Worm (Caenorhabditis elegans) whole organism, young adult: ENCODE results near the gene C01G10.9.

Experiments
- F37B4.10 ChIP-seq: fragments of 200-800 bp; sonication (Bioruptor generic); IDR thresholded peaks from 2 replicates; pipeline ENCODE4 v1.3.6; 2022; ENCODE audit warnings: missing genetic modification characterization, missing compliant biosample characterization
- ama-1 ChIP-seq, 3 experiments: fragments of 150-350 bp in 1 of 3; sonication (generic microtip) in 2 of 3; optimal IDR thresholded peaks; 2 replicates each; lab custom pipeline; 2014 to 2018; ENCODE audit warnings: missing biosample characterization in 2 of 3, missing genetic modification characterization in 2 of 3, missing genetic modification reagents in 2 of 3
- athp-1 ChIP-seq: sonication (generic microtip); optimal IDR thresholded peaks from 2 replicates; lab custom pipeline; 2017; ENCODE audit warnings: mild to moderate bottlenecking, missing genetic modification characterization, missing compliant biosample characterization
- him-1 ChIP-seq: sonication (generic microtip); optimal IDR thresholded peaks from 2 replicates; lab custom pipeline; 2016; ENCODE audit warnings: missing genotype, missing genetic modification reagents, missing genetic modification characterization, missing compliant biosample characterization
- nfyb-1 ChIP-seq: fragments of 200-800 bp; sonication (Bioruptor generic); IDR thresholded peaks from 2 replicates; pipeline ENCODE4 v1.3.6; 2022; ENCODE audit warnings: missing genetic modification reagents, missing genetic modification characterization, missing compliant biosample characterization
- repo-1 ChIP-seq: sonication (generic microtip); optimal IDR thresholded peaks from 2 replicates; lab custom pipeline; 2017; ENCODE audit warnings: mild to moderate bottlenecking, missing genetic modification characterization, missing compliant biosample characterization
- sptf-2 ChIP-seq: fragments of 200-800 bp; sonication (Bioruptor generic); optimal IDR thresholded peaks from 2 replicates; lab custom pipeline; 2018; ENCODE audit warnings: mild to moderate bottlenecking, missing genetic modification characterization, missing compliant biosample characterization
- unc-130 ChIP-seq: sonication (generic microtip); optimal IDR thresholded peaks from 2 replicates; lab custom pipeline; 2016; ENCODE audit warnings: missing genetic modification reagents, missing genetic modification characterization, missing compliant biosample characterization
- ztf-28 ChIP-seq: fragments of 200-800 bp; sonication (Bioruptor generic); IDR thresholded peaks from 2 replicates; pipeline ENCODE4 v1.3.6; 2022; ENCODE audit warnings: missing genetic modification reagents, missing genetic modification characterization, missing compliant biosample characterization

DNA sequence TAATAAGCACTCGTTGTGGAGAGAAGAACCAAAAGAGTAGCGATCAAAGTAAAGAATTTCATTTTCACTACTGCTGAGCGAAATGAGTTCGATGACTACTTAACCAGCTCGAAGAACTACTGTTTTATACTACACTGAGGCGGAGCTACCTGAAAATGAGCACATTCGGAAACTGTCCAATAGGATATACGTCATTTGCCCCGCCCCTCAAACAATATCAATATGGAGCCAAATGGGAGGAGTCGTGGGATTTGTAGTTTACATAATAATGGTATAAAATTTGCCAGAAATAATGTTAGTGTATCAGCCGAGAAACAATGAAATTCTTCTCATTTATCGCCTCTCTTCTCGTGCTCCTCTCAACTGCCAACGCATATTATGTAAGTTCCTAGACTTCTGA lies 7.1 kb downstream of the C01G10.9 start, which contains the start of the genes C01G10.5 and C01G10.4:
- no peak for TF ChIP-seq athp-1 (tag; lab: Kevin White, UChicago)
- TF ChIP-seq ama-1 (optimal IDR thresholded peaks at IDR 0.05; lab: Kevin White, UChicago) = no peak
- no peak for TF ChIP-seq ama-1 (GFP tag; optimal IDR thresholded peaks at IDR 0.05; lab: Kevin White, UChicago)
- no peak for TF ChIP-seq sptf-2
- no peak for TF ChIP-seq nfyb-1 (GFP tag; lab: Robert Waterston, UW)
- TF ChIP-seq repo-1 = no peak
- TF ChIP-seq ztf-28 (GFP tag; lab: Robert Waterston, UW) = no peak
- no peak for TF ChIP-seq him-1 (tag; lab: Kevin White, UChicago)
- TF ChIP-seq F37B4.10 = no peak
- no peak for TF ChIP-seq unc-130 (GFP tag; lab: Kevin White, UChicago)
